Fruit fly (Drosophila melanogaster) whole organism, embryonic: Measurements from ENCODE around the gene CG32708.

Experiments used
- Ada2b ChIP-seq: fragments of 200-800 bp; sonication (Bioruptor generic); IDR thresholded peaks from 2 replicates; pipeline ENCODE4 v1.3.6; 2022; ENCODE audit warnings: missing biosample characterization, missing genetic modification characterization
- Asciz ChIP-seq: fragments of 200-800 bp; sonication (Bioruptor generic); optimal IDR thresholded peaks from 2 replicates; lab custom pipeline; 2017; ENCODE audit warnings: missing biosample characterization, mild to moderate bottlenecking, missing genetic modification characterization, missing genetic modification reagents
- B-H1 ChIP-seq: fragments of 200-800 bp; sonication (Bioruptor generic); IDR thresholded peaks from 3 replicates; pipeline ENCODE4 v1.3.6; 2022; ENCODE audit warnings: missing biosample characterization, missing genetic modification characterization
- CG11093 ChIP-seq: fragments of 200-800 bp; sonication (Bioruptor generic); IDR thresholded peaks from 3 replicates; pipeline ENCODE4 v1.3.6; 2022; ENCODE audit warnings: missing biosample characterization, missing genetic modification characterization
- CG11560 ChIP-seq: fragments of 200-800 bp; sonication (Bioruptor generic); IDR thresholded peaks from 3 replicates; pipeline ENCODE4 v1.3.6; 2022; ENCODE audit warnings: missing biosample characterization, missing genetic modification characterization
- CG11723 ChIP-seq: fragments of 200-800 bp; sonication (Bioruptor generic); optimal IDR thresholded peaks from 2 replicates; lab custom pipeline; 2017; ENCODE audit warnings: missing biosample characterization, mild to moderate bottlenecking, missing genetic modification characterization
- CG12744 ChIP-seq: fragments of 200-800 bp; sonication (Bioruptor generic); optimal IDR thresholded peaks from 2 replicates; lab custom pipeline; 2016; ENCODE audit warnings: missing biosample characterization, missing genetic modification characterization
- CG14667 ChIP-seq: fragments of 200-800 bp; sonication (Bioruptor generic); IDR thresholded peaks from 2 replicates; pipeline ENCODE4 v1.3.6; 2022; ENCODE audit warnings: missing biosample characterization, missing genetic modification characterization
- CG14860 ChIP-seq: fragments of 200-800 bp; sonication (Bioruptor generic); IDR thresholded peaks from 3 replicates; pipeline ENCODE4 v1.3.6; 2022; ENCODE audit warnings: missing biosample characterization, missing genetic modification characterization; ENCODE audit not compliant: partially characterized antibody
- CG1529 ChIP-seq: fragments of 200-800 bp; sonication (Bioruptor generic); optimal IDR thresholded peaks from 3 replicates; lab custom pipeline; 2018; ENCODE audit warnings: missing biosample characterization, missing genetic modification characterization
- CG17385 ChIP-seq: fragments of 200-800 bp; sonication (Bioruptor generic); optimal IDR thresholded peaks from 3 replicates; lab custom pipeline; 2018; ENCODE audit warnings: missing biosample characterization, mild to moderate bottlenecking, missing genetic modification characterization
- CG2202 ChIP-seq: fragments of 200-800 bp; sonication (Bioruptor generic); optimal IDR thresholded peaks from 2 replicates; lab custom pipeline; 2018; ENCODE audit warnings: missing biosample characterization, mild to moderate bottlenecking, missing genetic modification characterization
- CG2875 ChIP-seq: fragments of 200-800 bp; sonication (Bioruptor generic); optimal IDR thresholded peaks from 2 replicates; lab custom pipeline; 2017; ENCODE audit warnings: missing biosample characterization, mild to moderate bottlenecking, missing genetic modification characterization, missing genetic modification reagents
- CG30020 ChIP-seq: fragments of 200-800 bp; optimal IDR thresholded peaks from 2 replicates; lab custom pipeline; 2019; ENCODE audit warnings: missing biosample characterization, mild to moderate bottlenecking, missing genetic modification characterization, moderate library complexity
- CG33557 ChIP-seq: fragments of 200-800 bp; sonication (Bioruptor generic); optimal IDR thresholded peaks from 2 replicates; lab custom pipeline; 2019; ENCODE audit warnings: missing biosample characterization, mild to moderate bottlenecking, missing genetic modification characterization, moderate library complexity
- CG34224 ChIP-seq: fragments of 200-800 bp; sonication (Bioruptor generic); IDR thresholded peaks from 3 replicates; pipeline ENCODE4 v1.3.6; 2022; ENCODE audit warnings: missing biosample characterization, missing genetic modification characterization; ENCODE audit not compliant: partially characterized antibody
- CG6689 ChIP-seq: fragments of 200-800 bp; sonication (Bioruptor generic); IDR thresholded peaks from 2 replicates; pipeline ENCODE4 v1.3.6; 2022; ENCODE audit warnings: missing biosample characterization, missing genetic modification characterization
- CG6854 ChIP-seq: fragments of 200-800 bp; sonication (Bioruptor generic); optimal IDR thresholded peaks from 3 replicates; lab custom pipeline; 2017; ENCODE audit warnings: missing biosample characterization, mild to moderate bottlenecking, missing genetic modification characterization
- CG9215 ChIP-seq: fragments of 200-800 bp; sonication (Bioruptor generic); IDR thresholded peaks from 2 replicates; pipeline ENCODE4 v1.3.6; 2022; ENCODE audit warnings: missing biosample characterization, missing genetic modification characterization
- CG9437 ChIP-seq: fragments of 200-800 bp; sonication (Bioruptor generic); optimal IDR thresholded peaks from 2 replicates; lab custom pipeline; 2018; ENCODE audit warnings: missing biosample characterization, mild to moderate bottlenecking, missing genetic modification characterization
- CG9797 ChIP-seq: fragments of 200-800 bp; sonication (Bioruptor generic); optimal IDR thresholded peaks from 3 replicates; lab custom pipeline; 2018; ENCODE audit warnings: missing biosample characterization, mild to moderate bottlenecking, missing genetic modification characterization
- Dll ChIP-seq: fragments of 200-800 bp; sonication (Bioruptor generic); IDR thresholded peaks from 4 replicates; pipeline ENCODE4 v1.3.6; 2022; ENCODE audit warnings: missing biosample characterization, missing genetic modification characterization; ENCODE audit not compliant: partially characterized antibody
- HLH3B ChIP-seq: fragments of 200-800 bp; sonication (Bioruptor generic); IDR thresholded peaks from 2 replicates; pipeline ENCODE4 v1.3.6; 2022; ENCODE audit warnings: missing biosample characterization, missing genetic modification characterization
- HLHmδ ChIP-seq: fragments of 200-800 bp; sonication (Bioruptor generic); optimal IDR thresholded peaks from 2 replicates; lab custom pipeline; 2018; ENCODE audit warnings: missing biosample characterization, mild to moderate bottlenecking, missing genetic modification characterization, moderate library complexity
- Hand ChIP-seq: fragments of 200-800 bp; sonication (Bioruptor generic); optimal IDR thresholded peaks from 2 replicates; lab custom pipeline; 2017; ENCODE audit warnings: mild to moderate bottlenecking, missing biosample characterization, missing genetic modification reagents, missing genetic modification characterization
- Hr39 ChIP-seq: fragments of >200 bp; optimal IDR thresholded peaks from 2 replicates; lab custom pipeline; 2017
- Nf-YA ChIP-seq: fragments of 200-800 bp; sonication (Bioruptor generic); IDR thresholded peaks from 2 replicates; pipeline ENCODE4 v1.3.6; 2022; ENCODE audit warnings: missing biosample characterization, missing genetic modification characterization
- Ptx1 ChIP-seq: fragments of 200-800 bp; sonication (Bioruptor generic); IDR thresholded peaks from 2 replicates; pipeline ENCODE4 v1.3.6; 2022; ENCODE audit warnings: missing biosample characterization, missing genetic modification characterization
- Ravus ChIP-seq: fragments of 200-800 bp; sonication (Bioruptor generic); IDR thresholded peaks from 2 replicates; pipeline ENCODE4 v1.3.6; 2022; ENCODE audit warnings: missing biosample characterization, missing genetic modification characterization
- Sox100B ChIP-seq: fragments of 200-800 bp; sonication (Bioruptor generic); optimal IDR thresholded peaks from 3 replicates; lab custom pipeline; 2018; ENCODE audit warnings: missing biosample characterization, mild to moderate bottlenecking, missing genetic modification characterization
- TFAM ChIP-seq: fragments of 200-800 bp; sonication (Bioruptor generic); optimal IDR thresholded peaks from 2 replicates; lab custom pipeline; 2017; ENCODE audit warnings: missing biosample characterization, missing genetic modification characterization, inconsistent platforms
- Xrp1 ChIP-seq: fragments of 200-800 bp; sonication (Bioruptor generic); IDR thresholded peaks from 2 replicates; pipeline ENCODE4 v1.3.6; 2022; ENCODE audit warnings: missing biosample characterization, missing genetic modification characterization
- ab ChIP-seq: fragments of 200-800 bp; sonication (Bioruptor generic); optimal IDR thresholded peaks from 2 replicates; lab custom pipeline; 2016; ENCODE audit warnings: missing biosample characterization, missing genetic modification characterization
- ato ChIP-seq: fragments of 200-800 bp; sonication (Bioruptor generic); IDR thresholded peaks from 2 replicates; pipeline ENCODE4 v1.3.6; 2022; ENCODE audit warnings: missing biosample characterization, missing genetic modification characterization; ENCODE audit not compliant: partially characterized antibody
- bbx ChIP-seq: fragments of 200-800 bp; sonication (Bioruptor generic); IDR thresholded peaks from 2 replicates; pipeline ENCODE4 v1.3.6; 2022; ENCODE audit warnings: missing biosample characterization, missing genetic modification characterization; ENCODE audit not compliant: partially characterized antibody
- cas ChIP-seq: fragments of 200-800 bp; sonication (Bioruptor generic); IDR thresholded peaks from 2 replicates; pipeline ENCODE4 v1.3.6; 2022; ENCODE audit warnings: missing biosample characterization, missing genetic modification characterization
- cg ChIP-seq: fragments of 200-800 bp; sonication (Bioruptor generic); optimal IDR thresholded peaks from 3 replicates; lab custom pipeline; 2019; ENCODE audit warnings: missing biosample characterization, mild to moderate bottlenecking, missing genetic modification characterization, moderate library complexity
- chif ChIP-seq, 2 experiments: fragments of 200-800 bp; sonication (Bioruptor generic); optimal IDR thresholded peaks; 3 replicates each; lab custom pipeline; 2016; ENCODE audit warnings: missing biosample characterization in 2 of 2, missing genetic modification characterization in 2 of 2
- en ChIP-seq: fragments of 200-800 bp; sonication (Bioruptor generic); optimal IDR thresholded peaks from 2 replicates; lab custom pipeline; 2016; ENCODE audit warnings: missing biosample characterization, missing genetic modification characterization
- fru ChIP-seq: fragments of >200 bp; optimal IDR thresholded peaks from 2 replicates; lab custom pipeline; 2017
- gcm2 ChIP-seq: fragments of 200-800 bp; sonication (Bioruptor generic); optimal IDR thresholded peaks from 2 replicates; lab custom pipeline; 2016; ENCODE audit warnings: missing biosample characterization, missing genetic modification characterization
- ham ChIP-seq: fragments of 200-800 bp; sonication (Bioruptor generic); IDR thresholded peaks from 2 replicates; pipeline ENCODE4 v1.3.6; 2022; ENCODE audit warnings: missing biosample characterization, missing genetic modification characterization
- her ChIP-seq: fragments of 200-800 bp; sonication (Bioruptor generic); optimal IDR thresholded peaks from 2 replicates; lab custom pipeline; 2016; ENCODE audit warnings: missing biosample characterization, missing genetic modification characterization
- nau ChIP-seq: fragments of 200-800 bp; sonication (Bioruptor generic); optimal IDR thresholded peaks from 3 replicates; lab custom pipeline; 2017; ENCODE audit warnings: missing biosample characterization, mild to moderate bottlenecking, missing genetic modification characterization, missing genetic modification reagents
- pzg ChIP-seq: fragments of 200-800 bp; sonication (Bioruptor generic); optimal IDR thresholded peaks from 3 replicates; lab custom pipeline; 2018; ENCODE audit warnings: missing biosample characterization, mild to moderate bottlenecking, missing genetic modification characterization, moderate library complexity
- run ChIP-seq: fragments of 200-800 bp; sonication (Bioruptor generic); optimal IDR thresholded peaks from 3 replicates; lab custom pipeline; 2018; ENCODE audit warnings: missing biosample characterization, mild to moderate bottlenecking, missing genetic modification characterization
- salm ChIP-seq: fragments of 200-800 bp; sonication (Bioruptor generic); optimal IDR thresholded peaks from 2 replicates; lab custom pipeline; 2018; ENCODE audit warnings: missing biosample characterization, mild to moderate bottlenecking, missing genetic modification characterization
- sd ChIP-seq: fragments of 200-800 bp; sonication (Bioruptor generic); optimal IDR thresholded peaks from 3 replicates; lab custom pipeline; 2018; ENCODE audit warnings: missing biosample characterization, mild to moderate bottlenecking, missing genetic modification characterization, moderate library complexity
- stc ChIP-seq: fragments of 200-800 bp; sonication (Bioruptor generic); IDR thresholded peaks from 2 replicates; pipeline ENCODE4 v1.3.6; 2022; ENCODE audit warnings: missing biosample characterization, missing genetic modification characterization
- tap ChIP-seq: fragments of 200-800 bp; optimal IDR thresholded peaks from 3 replicates; lab custom pipeline; 2019; ENCODE audit warnings: missing biosample characterization, mild to moderate bottlenecking, missing genetic modification characterization, moderate library complexity
- unc-4 ChIP-seq: fragments of 200-800 bp; sonication (Bioruptor generic); IDR thresholded peaks from 2 replicates; pipeline ENCODE4 v1.3.6; 2022; ENCODE audit warnings: missing biosample characterization, missing genetic modification characterization; ENCODE audit not compliant: partially characterized antibody
- z ChIP-seq: fragments of 200-800 bp; sonication (Bioruptor generic); IDR thresholded peaks from 3 replicates; pipeline ENCODE4 v1.3.6; 2022; ENCODE audit warnings: missing biosample characterization, missing genetic modification characterization
- zfh2 ChIP-seq: fragments of 200-800 bp; sonication (Bioruptor generic); optimal IDR thresholded peaks from 2 replicates; lab custom pipeline; 2016; ENCODE audit warnings: missing biosample characterization, missing genetic modification characterization

The CG32708 gene

DNA sequence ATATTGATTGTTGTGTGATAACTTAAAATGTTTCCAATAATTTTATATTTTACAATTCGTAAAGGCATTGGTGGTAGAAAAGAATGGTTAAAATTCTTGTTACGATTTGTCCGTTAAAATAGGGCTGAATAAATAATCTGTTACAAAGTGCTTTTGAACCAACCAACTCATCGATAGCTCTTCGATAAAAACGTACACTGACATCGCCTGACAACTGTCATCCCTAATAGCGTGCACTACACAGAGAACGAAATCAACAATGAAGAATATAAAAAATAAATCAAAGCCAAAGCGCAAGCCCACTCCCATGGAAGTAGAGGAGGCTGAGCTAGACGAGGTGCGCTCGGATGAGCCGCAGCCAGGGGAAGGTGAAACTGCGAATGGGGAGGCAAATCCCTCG, at the start of gene CG32708 (continued):
- TF ChIP-seq TFAM (no peak), Hr39 (lab: Kevin White, UChicago) (no peak), CG14860 (GFP tag; lab: Robert Waterston, UW) (peak; percentile 48; the same call in 2 of the 3 replicates), CG34224 (GFP tag; lab: Robert Waterston, UW) (peak; percentile 74), CG6854 (GFP tag; lab: Kevin White, UChicago) (no peak), Ptx1 (GFP tag; lab: Robert Waterston, UW) (no peak), bbx (GFP tag; lab: Robert Waterston, UW) (peak; percentile 74), salm (tag; lab: Kevin White, UChicago) (no peak), CG1529 (no peak), CG11723 (GFP tag; lab: Kevin White, UChicago) (no peak), CG12744 (no peak), ham (GFP tag; lab: Robert Waterston, UW) (no peak), CG9797 (GFP tag; lab: Kevin White, UChicago) (no peak), CG11560 (tag; lab: Robert Waterston, UW) (no peak), ab (no peak), Sox100B (GFP tag; lab: Kevin White, UChicago) (no peak), Dll (GFP tag; lab: Robert Waterston, UW) (peak; percentile 75), sd (tag; lab: Kevin White, UChicago) (no peak), run (tag; lab: Kevin White, UChicago) (no peak), Xrp1 (no peak), gcm2 (GFP tag; lab: Kevin White, UChicago) (no peak), Ada2b (no peak), CG6689 (GFP tag; lab: Robert Waterston, UW) (no peak), cas (GFP tag; lab: Robert Waterston, UW) (no peak), unc-4 (peak; percentile 79), Hand (GFP tag; lab: Kevin White, UChicago) (no peak), stc (GFP tag; lab: Robert Waterston, UW) (no peak), CG11093 (GFP tag; lab: Robert Waterston, UW) (no peak), CG17385 (GFP tag; lab: Kevin White, UChicago) (no peak), Ravus (GFP tag; lab: Robert Waterston, UW) (no peak), z (GFP tag; lab: Robert Waterston, UW) (no peak), CG2875 (GFP tag; lab: Kevin White, UChicago) (no peak), HLH3B (no peak), nau (no peak), HLHmδ (GFP tag; lab: Kevin White, UChicago) (no peak), CG2202 (no peak), fru (no peak), tap (tag; lab: Kevin White, UChicago) (no peak), chif (GFP tag; optimal IDR thresholded peaks at IDR 0.05; lab: Kevin White, UChicago) (no peak), ato (GFP tag; lab: Robert Waterston, UW) (peak; percentile 48), CG9437 (GFP tag; lab: Kevin White, UChicago) (no peak), pzg (GFP tag; lab: Kevin White, UChicago) (peak; percentile 59), en (no peak), CG30020 (no peak), Asciz (no peak), CG9215 (GFP tag; lab: Robert Waterston, UW) (no peak), CG14667 (GFP tag; lab: Robert Waterston, UW) (no peak), Nf-YA (GFP tag; lab: Robert Waterston, UW) (no peak), B-H1 (no peak), cg (no peak), her (GFP tag; lab: Kevin White, UChicago) (no peak), CG33557 (GFP tag; lab: Kevin White, UChicago) (no peak), zfh2 (no peak)
